Fruit fly (Drosophila melanogaster) whole organism, embryonic: ENCODE measurements around the gene CG6290.

Source experiments
- Ada2b ChIP-seq: fragments of 200-800 bp; sonication (Bioruptor generic); IDR thresholded peaks from 2 replicates; pipeline ENCODE4 v1.3.6; 2022; ENCODE audit warnings: missing biosample characterization, missing genetic modification characterization
- Adf1 ChIP-seq: fragments of 200-800 bp; sonication (Bioruptor generic); IDR thresholded peaks from 2 replicates; pipeline ENCODE4 v1.3.6; 2022; ENCODE audit warnings: missing biosample characterization, missing genetic modification characterization
- Atf6 ChIP-seq: fragments of 200-800 bp; sonication (Bioruptor generic); IDR thresholded peaks from 2 replicates; pipeline ENCODE4 v1.3.6; 2022; ENCODE audit warnings: missing biosample characterization, missing genetic modification characterization
- Awh ChIP-seq: fragments of 200-800 bp; sonication (Bioruptor generic); IDR thresholded peaks from 2 replicates; pipeline ENCODE4, ENCODE4 v1.3.6; 2022; ENCODE audit warnings: missing biosample characterization, missing genetic modification characterization
- CG10431 ChIP-seq: fragments of 200-800 bp; sonication (Bioruptor generic); optimal IDR thresholded peaks from 3 replicates; lab custom pipeline; 2018; ENCODE audit warnings: missing biosample characterization, mild to moderate bottlenecking, missing genetic modification characterization
- CG11085 ChIP-seq: fragments of 200-800 bp; sonication (Bioruptor generic); IDR thresholded peaks from 2 replicates; pipeline ENCODE4 v1.3.6; 2022; ENCODE audit warnings: missing biosample characterization, missing genetic modification characterization
- CG11247 ChIP-seq: fragments of 200-800 bp; sonication (Bioruptor generic); IDR thresholded peaks from 2 replicates; pipeline ENCODE4 v1.3.6; 2022; ENCODE audit warnings: missing biosample characterization, missing genetic modification characterization
- CG11695 ChIP-seq: fragments of 200-800 bp; sonication (Bioruptor generic); IDR thresholded peaks from 3 replicates; pipeline ENCODE4 v1.3.6; 2022; ENCODE audit warnings: missing biosample characterization, missing genetic modification characterization
- CG12769 ChIP-seq: fragments of 200-800 bp; sonication (Bioruptor generic); optimal IDR thresholded peaks from 2 replicates; lab custom pipeline; 2019; ENCODE audit warnings: missing biosample characterization, mild to moderate bottlenecking, missing genetic modification characterization, moderate library complexity
- CG14667 ChIP-seq: fragments of 200-800 bp; sonication (Bioruptor generic); IDR thresholded peaks from 2 replicates; pipeline ENCODE4 v1.3.6; 2022; ENCODE audit warnings: missing biosample characterization, missing genetic modification characterization
- CG14710 ChIP-seq: fragments of 200-800 bp; sonication (Bioruptor generic); optimal IDR thresholded peaks from 3 replicates; lab custom pipeline; 2019; ENCODE audit warnings: missing biosample characterization, mild to moderate bottlenecking, missing genetic modification characterization, moderate library complexity
- CG15269 ChIP-seq: fragments of 200-800 bp; sonication (Bioruptor generic); optimal IDR thresholded peaks from 2 replicates; lab custom pipeline; 2018; ENCODE audit warnings: missing biosample characterization, mild to moderate bottlenecking, missing genetic modification characterization, moderate library complexity
- CG2116 ChIP-seq: fragments of 200-800 bp; sonication (Bioruptor generic); optimal IDR thresholded peaks from 3 replicates; lab custom pipeline; 2018; ENCODE audit warnings: missing biosample characterization, mild to moderate bottlenecking, missing genetic modification characterization
- CG3065 ChIP-seq: fragments of 200-800 bp; sonication (Bioruptor generic); optimal IDR thresholded peaks from 2 replicates; lab custom pipeline; 2016; ENCODE audit warnings: missing biosample characterization, missing genetic modification characterization
- CG3847 ChIP-seq: fragments of 200-800 bp; sonication (Bioruptor generic); IDR thresholded peaks from 2 replicates; pipeline ENCODE4 v1.3.6; 2022; ENCODE audit warnings: missing biosample characterization, missing genetic modification characterization
- CG42726 ChIP-seq: fragments of 200-800 bp; sonication (Bioruptor generic); IDR thresholded peaks from 2 replicates; pipeline ENCODE4 v1.3.6; 2022; ENCODE audit warnings: missing biosample characterization, missing genetic modification characterization; ENCODE audit not compliant: partially characterized antibody
- CG4707 ChIP-seq: fragments of 200-800 bp; sonication (Bioruptor generic); optimal IDR thresholded peaks from 2 replicates; lab custom pipeline; 2018; ENCODE audit warnings: missing biosample characterization, mild to moderate bottlenecking, missing genetic modification characterization, moderate library complexity
- CG5180 ChIP-seq: fragments of 200-800 bp; sonication (Bioruptor generic); optimal IDR thresholded peaks from 3 replicates; lab custom pipeline; 2017; ENCODE audit warnings: missing biosample characterization, missing genetic modification characterization, mild to moderate bottlenecking, moderate library complexity, missing genetic modification reagents
- CG5953 ChIP-seq: fragments of 200-800 bp; sonication (Bioruptor generic); IDR thresholded peaks from 2 replicates; pipeline ENCODE4 v1.3.6; 2022; ENCODE audit warnings: missing biosample characterization, missing genetic modification characterization
- CG6654 ChIP-seq: fragments of 200-800 bp; sonication (Bioruptor generic); optimal IDR thresholded peaks from 2 replicates; lab custom pipeline; 2017; ENCODE audit warnings: missing biosample characterization, mild to moderate bottlenecking, missing genetic modification characterization
- CG6765 ChIP-seq: fragments of 200-800 bp; sonication (Bioruptor generic); optimal IDR thresholded peaks from 3 replicates; lab custom pipeline; 2017; ENCODE audit warnings: missing biosample characterization, mild to moderate bottlenecking, missing genetic modification characterization
- CG6791 ChIP-seq: fragments of 200-800 bp; sonication (Bioruptor generic); IDR thresholded peaks from 3 replicates; pipeline ENCODE4 v1.3.6; 2022; ENCODE audit warnings: missing biosample characterization, missing genetic modification characterization; ENCODE audit not compliant: partially characterized antibody
- CG6813 ChIP-seq: fragments of 200-800 bp; sonication (Bioruptor generic); optimal IDR thresholded peaks from 2 replicates; lab custom pipeline; 2017; ENCODE audit warnings: missing biosample characterization, missing genetic modification characterization, mild to moderate bottlenecking, moderate library complexity, missing genetic modification reagents
- CG7839 ChIP-seq: fragments of 200-800 bp; sonication (Bioruptor generic); optimal IDR thresholded peaks from 3 replicates; lab custom pipeline; 2018; ENCODE audit warnings: missing biosample characterization, mild to moderate bottlenecking, missing genetic modification characterization, moderate library complexity
- Camta ChIP-seq: fragments of 200-800 bp; sonication (Bioruptor generic); optimal IDR thresholded peaks from 2 replicates; lab custom pipeline; 2016; ENCODE audit warnings: missing biosample characterization, missing genetic modification characterization
- Dad ChIP-seq: fragments of 200-800 bp; sonication (Bioruptor generic); optimal IDR thresholded peaks from 3 replicates; lab custom pipeline; 2016; ENCODE audit warnings: missing biosample characterization, missing genetic modification characterization
- Dp ChIP-seq: fragments of 200-800 bp; sonication (Bioruptor generic); optimal IDR thresholded peaks from 2 replicates; lab custom pipeline; 2018; ENCODE audit warnings: missing biosample characterization, mild to moderate bottlenecking, missing genetic modification characterization, moderate library complexity
- Ets97D ChIP-seq: fragments of 200-800 bp; sonication (Bioruptor generic); optimal IDR thresholded peaks from 3 replicates; lab custom pipeline; 2016; ENCODE audit warnings: missing biosample characterization, missing genetic modification characterization
- HLH4C ChIP-seq: fragments of 200-800 bp; sonication (Bioruptor generic); IDR thresholded peaks from 3 replicates; pipeline ENCODE4 v1.3.6; 2022; ENCODE audit warnings: missing biosample characterization, missing genetic modification characterization; ENCODE audit not compliant: partially characterized antibody
- Hand ChIP-seq: fragments of 200-800 bp; sonication (Bioruptor generic); optimal IDR thresholded peaks from 2 replicates; lab custom pipeline; 2017; ENCODE audit warnings: mild to moderate bottlenecking, missing biosample characterization, missing genetic modification reagents, missing genetic modification characterization
- Hmx ChIP-seq: fragments of 200-800 bp; sonication (Bioruptor generic); optimal IDR thresholded peaks from 2 replicates; lab custom pipeline; 2016; ENCODE audit warnings: missing biosample characterization, missing genetic modification characterization
- Myb ChIP-seq: fragments of 200-800 bp; sonication (Bioruptor generic); optimal IDR thresholded peaks from 2 replicates; lab custom pipeline; 2016; ENCODE audit warnings: missing biosample characterization, missing genetic modification characterization
- Nf-YB ChIP-seq: fragments of 200-800 bp; sonication (Bioruptor generic); optimal IDR thresholded peaks from 3 replicates; lab custom pipeline; 2019; ENCODE audit warnings: missing biosample characterization, mild to moderate bottlenecking, missing genetic modification characterization, moderate library complexity
- TFAM ChIP-seq: fragments of 200-800 bp; sonication (Bioruptor generic); optimal IDR thresholded peaks from 2 replicates; lab custom pipeline; 2017; ENCODE audit warnings: missing biosample characterization, missing genetic modification characterization, inconsistent platforms
- bsh ChIP-seq, 2 experiments: fragments of 200-800 bp; sonication (Bioruptor generic); optimal IDR thresholded peaks; 2 replicates each; lab custom pipeline; 2017 to 2018; ENCODE audit warnings: mild to moderate bottlenecking in 2 of 2, missing biosample characterization in 2 of 2, missing genetic modification characterization in 2 of 2, moderate library complexity in 1 of 2
- btn ChIP-seq: fragments of 200-800 bp; sonication (Bioruptor generic); optimal IDR thresholded peaks from 2 replicates; lab custom pipeline; 2016; ENCODE audit warnings: missing biosample characterization, missing genetic modification characterization
- crol ChIP-seq: fragments of 200-800 bp; sonication (Bioruptor generic); IDR thresholded peaks from 2 replicates; pipeline ENCODE4 v1.3.6; 2022; ENCODE audit warnings: missing biosample characterization, missing genetic modification characterization
- crp ChIP-seq, 2 experiments: fragments of 200-800 bp; sonication (Bioruptor generic); optimal IDR thresholded peaks; 2 replicates in 1 of 2; 3 replicates in 1 of 2; lab custom pipeline; 2017; ENCODE audit warnings: missing biosample characterization in 2 of 2, missing genetic modification characterization in 2 of 2, mild to moderate bottlenecking in 1 of 2, moderate library complexity in 1 of 2
- cwo ChIP-seq: fragments of 200-800 bp; sonication (Bioruptor generic); optimal IDR thresholded peaks from 3 replicates; lab custom pipeline; 2017; ENCODE audit warnings: missing biosample characterization, missing genetic modification characterization, mild to moderate bottlenecking, moderate library complexity, missing genetic modification reagents
- exex ChIP-seq: fragments of 200-800 bp; sonication (Bioruptor generic); optimal IDR thresholded peaks from 4 replicates; lab custom pipeline; 2018; ENCODE audit warnings: missing biosample characterization, mild to moderate bottlenecking, missing genetic modification characterization, moderate library complexity
- eyg ChIP-seq: fragments of 200-800 bp; sonication (Bioruptor generic); optimal IDR thresholded peaks from 3 replicates; lab custom pipeline; 2016; ENCODE audit warnings: missing biosample characterization, missing genetic modification characterization
- ftz-f1 ChIP-seq: fragments of 200-800 bp; sonication (Bioruptor generic); optimal IDR thresholded peaks from 2 replicates; lab custom pipeline; 2016; ENCODE audit warnings: missing biosample characterization, missing genetic modification characterization
- gsb-n ChIP-seq: fragments of 200-800 bp; sonication (Bioruptor generic); optimal IDR thresholded peaks from 3 replicates; lab custom pipeline; 2018; ENCODE audit warnings: missing biosample characterization, mild to moderate bottlenecking, missing genetic modification characterization
- ham ChIP-seq: fragments of 200-800 bp; sonication (Bioruptor generic); IDR thresholded peaks from 2 replicates; pipeline ENCODE4 v1.3.6; 2022; ENCODE audit warnings: missing biosample characterization, missing genetic modification characterization
- hth ChIP-seq: fragments of >200 bp; optimal IDR thresholded peaks from 2 replicates; lab custom pipeline; 2017; ENCODE audit warnings: inconsistent platforms
- ind ChIP-seq: fragments of 200-800 bp; sonication (Bioruptor generic); optimal IDR thresholded peaks from 3 replicates; lab custom pipeline; 2016; ENCODE audit warnings: missing biosample characterization, missing genetic modification characterization
- mirr ChIP-seq: fragments of 200-800 bp; sonication (Bioruptor generic); optimal IDR thresholded peaks from 3 replicates; lab custom pipeline; 2018; ENCODE audit warnings: missing biosample characterization, mild to moderate bottlenecking, missing genetic modification characterization
- phol ChIP-seq: fragments of 200-800 bp; sonication (Bioruptor generic); optimal IDR thresholded peaks from 3 replicates; lab custom pipeline; 2018; ENCODE audit warnings: missing biosample characterization, mild to moderate bottlenecking, missing genetic modification characterization, moderate library complexity
- pita ChIP-seq: fragments of 200-800 bp; sonication (Bioruptor generic); optimal IDR thresholded peaks from 2 replicates; lab custom pipeline; 2017; ENCODE audit warnings: missing biosample characterization, mild to moderate bottlenecking, missing genetic modification characterization
- sim ChIP-seq: fragments of 200-800 bp; sonication (Bioruptor generic); IDR thresholded peaks from 2 replicates; pipeline ENCODE4 v1.3.6; 2022; ENCODE audit warnings: missing biosample characterization, missing genetic modification characterization
- stwl ChIP-seq: fragments of 200-800 bp; sonication (Bioruptor generic); optimal IDR thresholded peaks from 3 replicates; lab custom pipeline; 2018; ENCODE audit warnings: missing biosample characterization, mild to moderate bottlenecking, missing genetic modification characterization, moderate library complexity
- wdn ChIP-seq: fragments of 200-800 bp; sonication (Bioruptor generic); IDR thresholded peaks from 2 replicates; pipeline ENCODE4 v1.3.6; 2022; ENCODE audit warnings: missing biosample characterization, missing genetic modification characterization

Gene CG6290

DNA sequence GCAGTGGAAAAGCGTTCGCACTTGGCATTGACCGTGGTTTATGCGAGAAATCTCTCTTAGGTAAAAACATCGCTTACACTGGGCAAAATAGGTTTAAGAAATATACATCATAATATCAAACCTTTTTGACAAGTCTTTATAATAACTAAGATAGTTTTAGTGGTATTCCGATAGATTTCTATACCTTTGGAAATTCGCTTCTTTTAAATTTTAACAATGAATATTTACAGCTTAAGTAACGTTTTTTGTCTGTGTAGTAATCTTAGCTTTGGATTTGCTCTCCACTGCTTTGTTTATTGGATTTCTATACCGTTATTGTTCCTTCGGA lies 29.9 kb upstream of the CG6290 start (continued):
- TF ChIP-seq cwo: no peak
- TF ChIP-seq CG6791: no peak
- TF ChIP-seq CG5953: no peak
- no peak for TF ChIP-seq CG3065 (GFP tag; lab: Kevin White, UChicago)
- TF ChIP-seq Atf6 (GFP tag; lab: Robert Waterston, UW): no peak
- TF ChIP-seq CG42726 (GFP tag; lab: Robert Waterston, UW): no peak
- TF ChIP-seq CG6813 (GFP tag; lab: Kevin White, UChicago): peak; percentile 33
- peak; percentile 12; the same call in 1 of the 2 replicates for TF ChIP-seq CG3847 (GFP tag; lab: Robert Waterston, UW)
- TF ChIP-seq phol (tag; lab: Kevin White, UChicago): no peak
- TF ChIP-seq CG15269 (tag; lab: Kevin White, UChicago): peak; percentile 46
- TF ChIP-seq CG14710: no peak
- TF ChIP-seq pita (GFP tag; lab: Kevin White, UChicago): no peak
- no peak for TF ChIP-seq wdn
- TF ChIP-seq Ada2b (GFP tag; lab: Robert Waterston, UW): 0 out of 2 replicates have a peak, but pooled peaks have one; percentile 23
- no peak for TF ChIP-seq ind (GFP tag; lab: Kevin White, UChicago)
- TF ChIP-seq btn (GFP tag; lab: Kevin White, UChicago): no peak
- no peak for TF ChIP-seq Adf1 (GFP tag; lab: Robert Waterston, UW)
- TF ChIP-seq hth: no peak
- TF ChIP-seq HLH4C (GFP tag; lab: Robert Waterston, UW): no peak
- no peak for TF ChIP-seq Camta (GFP tag; lab: Kevin White, UChicago)
- no peak for TF ChIP-seq crol (GFP tag; lab: Robert Waterston, UW)
- TF ChIP-seq Hmx (GFP tag; lab: Kevin White, UChicago): no peak
- TF ChIP-seq CG11085: no peak
- TF ChIP-seq eyg (GFP tag; lab: Kevin White, UChicago): no peak
- TF ChIP-seq ftz-f1: no peak
- no peak for TF ChIP-seq exex
- no peak for TF ChIP-seq ham (GFP tag; lab: Robert Waterston, UW)
- no peak for TF ChIP-seq CG4707 (GFP tag; lab: Kevin White, UChicago)
- TF ChIP-seq CG10431 (GFP tag; lab: Kevin White, UChicago): no peak
- no peak for TF ChIP-seq TFAM (GFP tag; lab: Kevin White, UChicago)
- TF ChIP-seq CG12769 (tag; lab: Kevin White, UChicago): peak; percentile 6
- TF ChIP-seq Dad: no peak
- TF ChIP-seq CG2116 (GFP tag; lab: Kevin White, UChicago): peak; percentile 4
- no peak for TF ChIP-seq Myb (GFP tag; lab: Kevin White, UChicago)
- TF ChIP-seq Dp (GFP tag; lab: Kevin White, UChicago): no peak
- TF ChIP-seq mirr (GFP tag; lab: Kevin White, UChicago): no peak
- no peak for TF ChIP-seq gsb-n
- TF ChIP-seq CG7839: peak; percentile 49
- TF ChIP-seq sim: no peak
- TF ChIP-seq CG11695 (GFP tag; lab: Robert Waterston, UW): no peak
- no peak for TF ChIP-seq Hand (GFP tag; lab: Kevin White, UChicago)
- TF ChIP-seq CG6765 (GFP tag; lab: Kevin White, UChicago): no peak
- no peak for TF ChIP-seq stwl (tag; lab: Kevin White, UChicago)
- no peak for TF ChIP-seq CG14667 (GFP tag; lab: Robert Waterston, UW)
- no peak for TF ChIP-seq CG11247
- peak in 1 of 2 experiments; percentile 20 for TF ChIP-seq bsh (GFP tag; optimal IDR thresholded peaks at IDR 0.05; lab: Kevin White, UChicago)
- no peak for TF ChIP-seq Nf-YB (GFP tag; lab: Kevin White, UChicago)
- no peak for TF ChIP-seq crp (GFP tag; optimal IDR thresholded peaks at IDR 0.05; lab: Kevin White, UChicago)
- TF ChIP-seq CG6654 (GFP tag; lab: Kevin White, UChicago): no peak
- no peak for TF ChIP-seq Awh (GFP tag; lab: Robert Waterston, UW)
- TF ChIP-seq Ets97D (GFP tag; lab: Kevin White, UChicago): no peak
- no peak for TF ChIP-seq CG5180 (GFP tag; lab: Kevin White, UChicago)
